Fruit fly (Drosophila melanogaster): ENCODE results near the gene SecS.
A peak's percentile ranks its signal among the peaks of the same experiment; 100 is the strongest.

DNA sequence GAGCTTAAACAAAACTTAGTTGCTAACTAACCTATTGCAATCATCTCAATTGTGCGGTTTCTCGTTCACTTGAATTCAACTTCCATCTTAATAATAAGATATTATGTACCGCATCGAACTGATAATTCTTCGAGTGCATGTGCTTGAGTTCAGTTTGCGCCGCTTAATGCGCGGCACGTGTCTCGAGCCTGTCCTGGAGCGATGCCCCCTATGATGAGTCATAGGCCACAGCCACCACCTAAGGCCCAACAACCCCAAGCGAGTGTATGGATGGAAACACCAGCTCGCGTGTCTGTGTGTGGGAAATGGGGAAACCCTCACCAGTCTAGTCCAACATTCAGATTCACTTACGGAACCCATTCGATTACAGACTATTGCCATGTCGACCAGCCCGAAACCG, 27.4 kb upstream of the SecS start:
- TF ChIP-seq D1 (tag; optimal IDR thresholded peaks at IDR 0.05) = no peak
- TF ChIP-seq CG34367 (tag; optimal IDR thresholded peaks at IDR 0.05) = no peak
- no peak for TF ChIP-seq CG13204 (GFP tag; optimal IDR thresholded peaks at IDR 0.05)
- no peak for TF ChIP-seq CG10348 (GFP tag; IDR thresholded peaks at IDR 0.05)
- peak; percentile 94 for TF ChIP-seq EcR (GFP tag; optimal IDR thresholded peaks at IDR 0.05)
- no peak for TF ChIP-seq CG14655 (GFP tag; optimal IDR thresholded peaks at IDR 0.05)
- no peak for TF ChIP-seq CG15710 (tag; optimal IDR thresholded peaks at IDR 0.05)
- TF ChIP-seq gl (tag; optimal IDR thresholded peaks at IDR 0.05) = no peak
- TF ChIP-seq CG9948 (tag; optimal IDR thresholded peaks at IDR 0.05) = no peak
- no peak for TF ChIP-seq rn (GFP tag; IDR thresholded peaks at IDR 0.05)

Measured in whole organism, pupa.